Worm (Caenorhabditis elegans): ENCODE results near the gene pch-2.

DNA sequence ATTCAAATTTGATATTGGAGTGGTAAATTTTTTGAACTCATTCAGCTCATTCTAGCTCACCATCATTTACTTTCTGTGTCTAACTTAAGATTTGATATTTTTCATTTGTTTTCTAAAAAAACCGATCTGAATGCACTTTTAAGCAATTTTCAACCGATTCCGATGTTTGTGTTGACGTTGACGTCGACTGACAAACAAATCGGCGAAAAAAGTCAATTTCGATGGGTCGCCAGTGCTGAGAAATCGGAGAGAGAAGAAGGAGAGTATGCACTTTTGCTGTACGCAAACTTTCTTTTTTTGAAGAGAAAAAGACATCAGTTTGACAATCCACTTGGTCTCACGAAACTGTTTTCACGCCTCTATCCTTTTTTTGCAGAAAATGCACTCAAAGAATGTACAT, 32.7 kb upstream of the pch-2 start:
- TF ChIP-seq ztf-23 (GFP tag; IDR thresholded peaks at IDR 0.05) (no peak), tab-1 (GFP tag; IDR thresholded peaks at IDR 0.05) (no peak), ref-1 (GFP tag; conservative IDR thresholded peaks at IDR 0.05) (no peak), med-1 (GFP tag; optimal IDR thresholded peaks at IDR 0.05; ENCODE audit: insufficient read depth) (no peak)
